Fruit fly (Drosophila melanogaster) whole organism, wandering third instar larva: ENCODE measurements around the gene Yif1.

ENCODE experiments used
- CG32264 ChIP-seq: fragments of 200-800 bp; sonication (Bioruptor generic); optimal IDR thresholded peaks from 2 replicates; lab custom pipeline; 2016; ENCODE audit warnings: missing biosample characterization, missing genetic modification characterization
- CrebA ChIP-seq: fragments of 200-800 bp; sonication (Bioruptor generic); optimal IDR thresholded peaks from 2 replicates; lab custom pipeline; 2016; ENCODE audit warnings: missing biosample characterization, mild to moderate bottlenecking, missing genetic modification characterization, borderline replicate concordance
- Hnf4 ChIP-seq: fragments of 200-800 bp; sonication (Bioruptor generic); optimal IDR thresholded peaks from 2 replicates; lab custom pipeline; 2016; ENCODE audit warnings: missing biosample characterization, mild to moderate bottlenecking, missing genetic modification characterization
- Hr83 ChIP-seq: fragments of 200-300 bp; sonication (Bioruptor generic); optimal IDR thresholded peaks from 2 replicates; lab custom pipeline; 2016; ENCODE audit warnings: missing biosample characterization, mild to moderate bottlenecking, missing genetic modification characterization, moderate library complexity; ENCODE audit not compliant: poor library complexity, severe bottlenecking
- Myc ChIP-seq: fragments of >200 bp; optimal IDR thresholded peaks from 2 replicates; lab custom pipeline; 2017
- foxo ChIP-seq, 2 experiments: fragments of 200-800 bp; sonication (Bioruptor generic); optimal IDR thresholded peaks; 2 replicates in 1 of 2; 3 replicates in 1 of 2; lab custom pipeline; 2016 to 2017; ENCODE audit warnings: missing biosample characterization in 2 of 2, missing genetic modification characterization in 2 of 2
- psq ChIP-seq: fragments of 200-800 bp; sonication (Bioruptor generic); optimal IDR thresholded peaks from 3 replicates; lab custom pipeline; 2017; ENCODE audit warnings: missing biosample characterization, mild to moderate bottlenecking, missing genetic modification characterization, moderate library complexity

DNA sequence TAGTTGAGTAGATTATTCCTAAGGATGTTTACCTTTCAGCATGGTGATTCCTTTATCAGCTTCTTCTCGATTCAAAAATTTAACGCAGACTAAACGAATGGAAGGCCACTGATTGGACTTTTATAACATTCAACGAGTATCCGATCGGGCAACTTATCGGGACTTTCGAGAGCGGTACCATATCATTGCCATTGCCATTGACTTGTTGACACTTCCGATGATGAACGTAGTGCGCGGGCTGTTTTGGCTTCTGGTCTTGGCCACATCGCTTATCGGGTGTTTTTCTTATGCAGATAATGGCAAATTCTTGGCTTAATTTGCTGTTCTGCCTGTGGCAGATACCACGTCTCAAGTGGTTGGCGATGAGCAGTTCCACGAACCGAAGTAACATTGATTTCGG lies 18.5 kb downstream of the Yif1 start, which contains the start of gene CG6403:
- TF ChIP-seq Hr83 (GFP tag; lab: Kevin White, UChicago) = no peak
- TF ChIP-seq psq (GFP tag; lab: Kevin White, UChicago) = no peak
- TF ChIP-seq Myc (lab: Kevin White, UChicago) = no peak
- TF ChIP-seq CrebA (GFP tag; lab: Kevin White, UChicago) = no peak
- TF ChIP-seq Hnf4 (GFP tag; lab: Kevin White, UChicago) = no peak
- no peak for TF ChIP-seq foxo (GFP tag; optimal IDR thresholded peaks at IDR 0.05; lab: Kevin White, UChicago)
- no peak for TF ChIP-seq CG32264 (GFP tag; lab: Kevin White, UChicago)
